Worm (Caenorhabditis elegans) whole organism, early embryonic: ENCODE data around the gene npr-15.

ENCODE experiments used
- B0310.2 ChIP-seq: sonication (generic microtip); optimal IDR thresholded peaks from 2 replicates; lab custom pipeline; 2016; ENCODE audit warnings: mild to moderate bottlenecking, missing genetic modification characterization, missing compliant biosample characterization
- F13C5.2 ChIP-seq: sonication (generic microtip); optimal IDR thresholded peaks from 2 replicates; lab custom pipeline; 2017; ENCODE audit warnings: mild to moderate bottlenecking, missing genetic modification characterization, inconsistent platforms, missing compliant biosample characterization
- aly-1 ChIP-seq: sonication (generic microtip); optimal IDR thresholded peaks from 2 replicates; lab custom pipeline; 2016; ENCODE audit warnings: missing genetic modification characterization, missing compliant biosample characterization
- ama-1 ChIP-seq: fragments of 150-350 bp; optimal IDR thresholded peaks from 2 replicates; lab custom pipeline; 2014
- ceh-13 ChIP-seq: fragments of 200-800 bp; sonication (Bioruptor generic); optimal IDR thresholded peaks from 2 replicates; lab custom pipeline; 2018; ENCODE audit warnings: mild to moderate bottlenecking, missing genetic modification characterization, missing compliant biosample characterization
- ceh-36 ChIP-seq: sonication (generic microtip); optimal IDR thresholded peaks from 2 replicates; lab custom pipeline; 2016; ENCODE audit warnings: missing genetic modification characterization, inconsistent platforms, missing compliant biosample characterization
- ets-7 ChIP-seq: sonication (generic microtip); optimal IDR thresholded peaks from 2 replicates; lab custom pipeline; 2016; ENCODE audit warnings: missing genotype, missing genetic modification characterization, missing compliant biosample characterization
- flt-1 ChIP-seq: fragments of 200-800 bp; sonication (Bioruptor generic); IDR thresholded peaks from 2 replicates; pipeline ENCODE4 v1.3.6; 2022; ENCODE audit warnings: missing genetic modification characterization, missing compliant biosample characterization
- hmbx-1 ChIP-seq: sonication (generic microtip); optimal IDR thresholded peaks from 2 replicates; lab custom pipeline; 2016; ENCODE audit warnings: mild to moderate bottlenecking, missing genetic modification characterization, missing compliant biosample characterization
- scrt-1 ChIP-seq: fragments of 200-800 bp; sonication (Bioruptor generic); IDR thresholded peaks from 2 replicates; pipeline ENCODE4 v1.3.6; 2022; ENCODE audit warnings: missing genetic modification characterization, missing compliant biosample characterization
- sea-1 ChIP-seq: fragments of 200-800 bp; sonication (Bioruptor generic); conservative IDR thresholded peaks from 2 replicates; pipeline ENCODE4 v1.3.6; 2022; ENCODE audit warnings: missing genetic modification characterization, missing compliant biosample characterization
- tbx-37 ChIP-seq: fragments of 200-800 bp; sonication (Bioruptor generic); conservative IDR thresholded peaks from 2 replicates; pipeline ENCODE4 v1.3.6; 2022; ENCODE audit warnings: missing genetic modification reagents, missing genetic modification characterization, missing compliant biosample characterization
- tra-4 ChIP-seq: sonication (generic microtip); optimal IDR thresholded peaks from 2 replicates; lab custom pipeline; 2017; ENCODE audit warnings: missing genetic modification characterization, missing compliant biosample characterization

DNA sequence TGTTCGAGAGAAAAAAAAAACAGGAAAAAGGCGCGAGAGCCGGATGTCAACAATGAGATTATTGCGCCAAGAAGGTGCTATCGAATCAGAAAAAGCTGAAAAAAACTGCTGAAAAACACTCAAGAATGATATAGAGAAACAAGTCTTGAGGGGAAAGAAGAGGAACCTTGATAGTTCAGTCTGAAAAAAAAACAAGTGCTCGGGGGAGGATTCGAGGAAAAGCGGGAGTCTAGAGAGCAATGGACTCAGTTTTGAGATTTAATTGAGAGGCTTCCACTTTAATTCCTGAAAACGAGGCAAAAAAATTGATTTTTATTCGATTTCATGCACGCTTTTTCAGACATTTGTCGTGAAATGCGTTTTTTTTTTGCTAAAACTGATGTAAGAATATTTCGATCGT is at the start of gene npr-15:
- TF ChIP-seq scrt-1 (GFP tag; lab: Robert Waterston, UW) (no peak), F13C5.2 (tag; lab: Kevin White, UChicago) (no peak), ama-1 (lab: Kevin White, UChicago) (no peak), ceh-13 (GFP tag; lab: Kevin White, UChicago) (no peak), flt-1 (GFP tag; lab: Robert Waterston, UW) (no peak), aly-1 (tag; lab: Kevin White, UChicago) (no peak), B0310.2 (tag; lab: Kevin White, UChicago) (no peak), sea-1 (GFP tag; lab: Robert Waterston, UW) (no peak), ets-7 (no peak), tbx-37 (GFP tag; lab: Robert Waterston, UW) (no peak), hmbx-1 (no peak), ceh-36 (tag; lab: Kevin White, UChicago) (no peak), tra-4 (tag; lab: Kevin White, UChicago) (no peak)
